Worm (Caenorhabditis elegans): Measurements from ENCODE around the gene elo-4.

DNA sequence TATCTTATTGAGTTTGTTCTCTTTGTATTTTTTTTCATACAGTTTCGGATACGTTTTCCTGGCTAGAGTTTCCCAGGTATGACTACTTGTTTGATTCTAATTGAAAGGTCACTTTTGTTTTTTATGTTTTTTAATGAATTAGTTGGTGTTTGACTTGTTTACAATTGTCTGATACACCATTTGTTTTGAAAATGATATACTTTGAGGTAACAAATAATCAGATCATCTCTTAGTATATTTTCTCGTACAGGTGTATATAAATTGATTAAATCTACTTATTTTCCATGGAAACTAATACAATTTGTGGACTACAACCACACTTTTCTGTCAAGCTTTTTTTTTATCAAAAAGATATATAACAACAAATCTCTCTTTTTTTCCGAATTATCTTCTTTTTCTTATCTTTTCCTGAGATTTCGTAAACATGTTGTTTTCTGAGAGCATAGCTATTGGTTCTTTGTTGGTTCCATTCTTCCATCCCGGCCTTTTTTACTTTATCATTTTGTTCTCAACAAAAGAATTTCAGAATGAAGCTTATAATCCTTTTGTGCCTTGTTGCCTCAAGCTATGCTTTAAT, 4.2 kb downstream of the elo-4 start, which contains the start of gene ttr-5:
- no peak for TF ChIP-seq efl-1 (GFP tag; optimal IDR thresholded peaks at IDR 0.05)
- no peak for TF ChIP-seq dpl-1 (GFP tag; optimal IDR thresholded peaks at IDR 0.05)

All from whole organism, young adult.